Worm (Caenorhabditis elegans): ENCODE data around the gene C16C4.18.

- TF ChIP-seq zag-1 (tag; optimal IDR thresholded peaks at IDR 0.05): no peak
- no peak for TF ChIP-seq sup-37 (GFP tag; optimal IDR thresholded peaks at IDR 0.05)
- no peak for TF ChIP-seq mab-9 (GFP tag; IDR thresholded peaks at IDR 0.05)
- no peak for TF ChIP-seq elt-2 (tag; optimal IDR thresholded peaks at IDR 0.05)
- no peak for TF ChIP-seq pag-3 (tag; optimal IDR thresholded peaks at IDR 0.05; ENCODE audit: borderline replicate concordance, insufficient read depth)
- TF ChIP-seq nhr-85 (tag): no peak
- no peak for TF ChIP-seq blmp-1 (tag; optimal IDR thresholded peaks at IDR 0.05)
- no peak for TF ChIP-seq jun-1 (tag; optimal IDR thresholded peaks at IDR 0.05)
- TF ChIP-seq rnt-1 (tag; optimal IDR thresholded peaks at IDR 0.05): no peak
Measured at ce11 chrII:1884635-1885034, 23.5 kb upstream of the C16C4.18 start, which contains the start of gene math-6.
